Worm (Caenorhabditis elegans): ENCODE measurements around the gene K06B4.15.
A peak's percentile ranks its signal among the peaks of the same experiment; 100 is the strongest.

DNA sequence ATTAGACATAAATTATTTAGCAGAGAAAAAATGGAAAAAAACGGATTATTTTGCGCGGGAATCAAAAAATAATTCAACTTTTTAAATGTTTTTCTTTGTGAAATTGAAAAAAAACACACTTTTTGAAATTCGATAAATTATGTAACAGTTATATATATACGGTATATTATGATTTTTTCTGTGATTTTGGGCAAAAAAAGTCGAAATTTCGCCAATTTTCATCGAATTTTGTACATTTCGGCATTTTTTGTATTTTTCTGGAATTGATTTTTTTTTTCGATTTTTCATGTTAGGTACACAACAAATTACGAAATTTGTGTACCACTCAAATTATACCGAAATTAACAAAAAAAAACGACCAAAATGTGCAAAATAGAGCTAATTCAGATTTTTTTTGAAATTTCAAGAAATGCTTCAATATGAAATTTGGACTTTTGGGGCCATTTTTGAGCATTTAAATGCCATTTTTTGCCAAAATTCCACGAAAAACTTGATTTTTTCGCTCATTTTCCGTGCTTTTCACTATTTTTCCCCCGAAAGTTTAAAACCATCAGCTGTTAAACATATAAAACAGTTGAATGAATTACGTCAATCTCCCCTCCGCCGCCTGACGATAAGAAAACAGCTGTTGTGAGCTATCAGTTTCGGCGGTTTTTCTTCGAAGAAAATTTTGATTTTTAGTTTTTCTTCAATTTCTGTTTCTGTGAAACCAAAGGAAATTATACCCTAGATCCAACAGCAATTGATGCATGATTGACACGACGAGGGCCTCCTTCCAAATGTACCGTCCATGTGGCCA is 11.8 kb upstream of the K06B4.15 start:
- TF ChIP-seq jun-1 (tag; optimal IDR thresholded peaks at IDR 0.05) (no peak), ces-1 (GFP tag; optimal IDR thresholded peaks at IDR 0.05) (no peak), elt-3 (tag; optimal IDR thresholded peaks at IDR 0.05) (no peak), nhr-237 (tag; optimal IDR thresholded peaks at IDR 0.05) (no peak), ceh-82 (tag; optimal IDR thresholded peaks at IDR 0.05) (no peak), lsy-2 (tag; optimal IDR thresholded peaks at IDR 0.05) (peak in 1 of 2 experiments; percentile 24), alr-1 (tag; optimal IDR thresholded peaks at IDR 0.05; ENCODE audit: borderline replicate concordance) (no peak)
